Fruit fly (Drosophila melanogaster) whole organism, embryonic: Measurements from ENCODE around the gene SkpC.

Experiments
- Ada2b ChIP-seq: fragments of 200-800 bp; sonication (Bioruptor generic); IDR thresholded peaks from 2 replicates; pipeline ENCODE4 v1.3.6; 2022; ENCODE audit warnings: missing biosample characterization, missing genetic modification characterization
- B-H1 ChIP-seq: fragments of 200-800 bp; sonication (Bioruptor generic); IDR thresholded peaks from 3 replicates; pipeline ENCODE4 v1.3.6; 2022; ENCODE audit warnings: missing biosample characterization, missing genetic modification characterization
- BEAF-32 ChIP-seq: fragments of 200-800 bp; sonication (Bioruptor generic); optimal IDR thresholded peaks from 3 replicates; lab custom pipeline; 2017; ENCODE audit warnings: missing biosample characterization, missing genetic modification characterization, mild to moderate bottlenecking, moderate library complexity, missing genetic modification reagents
- BtbVII ChIP-seq: fragments of 200-800 bp; sonication (Bioruptor generic); optimal IDR thresholded peaks from 3 replicates; lab custom pipeline; 2017; ENCODE audit warnings: missing biosample characterization, mild to moderate bottlenecking, missing genetic modification characterization
- C15 ChIP-seq: fragments of 200-800 bp; sonication (Bioruptor generic); IDR thresholded peaks from 3 replicates; pipeline ENCODE4 v1.3.6; 2022; ENCODE audit warnings: missing biosample characterization, missing genetic modification characterization
- CG10565 ChIP-seq: fragments of 200-800 bp; sonication (Bioruptor generic); optimal IDR thresholded peaks from 3 replicates; lab custom pipeline; 2016; ENCODE audit warnings: missing biosample characterization, mild to moderate bottlenecking, missing genetic modification characterization
- CG11398 ChIP-seq: fragments of 200-800 bp; sonication (Bioruptor generic); optimal IDR thresholded peaks from 2 replicates; lab custom pipeline; 2016; ENCODE audit warnings: missing biosample characterization, missing genetic modification characterization
- CG11504 ChIP-seq: fragments of 200-800 bp; sonication (Bioruptor generic); optimal IDR thresholded peaks from 3 replicates; lab custom pipeline; 2019; ENCODE audit warnings: missing biosample characterization, mild to moderate bottlenecking, missing genetic modification characterization, moderate library complexity
- CG12104 ChIP-seq: fragments of 200-800 bp; sonication (Bioruptor generic); optimal IDR thresholded peaks from 3 replicates; lab custom pipeline; 2016; ENCODE audit warnings: missing biosample characterization, missing genetic modification characterization
- CG12236 ChIP-seq: fragments of 200-800 bp; sonication (Bioruptor generic); optimal IDR thresholded peaks from 2 replicates; lab custom pipeline; 2016; ENCODE audit warnings: missing biosample characterization, missing genetic modification characterization
- CG14667 ChIP-seq: fragments of 200-800 bp; sonication (Bioruptor generic); IDR thresholded peaks from 2 replicates; pipeline ENCODE4 v1.3.6; 2022; ENCODE audit warnings: missing biosample characterization, missing genetic modification characterization
- CG15601 ChIP-seq: fragments of 200-800 bp; sonication (Bioruptor generic); optimal IDR thresholded peaks from 3 replicates; lab custom pipeline; 2019; ENCODE audit warnings: missing biosample characterization, mild to moderate bottlenecking, missing genetic modification characterization, moderate library complexity
- CG15696 ChIP-seq: fragments of 200-800 bp; sonication (Bioruptor generic); optimal IDR thresholded peaks from 2 replicates; lab custom pipeline; 2019; ENCODE audit warnings: missing biosample characterization, mild to moderate bottlenecking, missing genetic modification characterization, moderate library complexity
- CG17328 ChIP-seq: fragments of 200-800 bp; sonication (Bioruptor generic); IDR thresholded peaks from 2 replicates; pipeline ENCODE4 v1.3.6; 2022; ENCODE audit warnings: missing biosample characterization, missing genetic modification characterization
- CG2120 ChIP-seq: fragments of 200-800 bp; sonication (Bioruptor generic); optimal IDR thresholded peaks from 3 replicates; lab custom pipeline; 2016; ENCODE audit warnings: missing biosample characterization, missing genetic modification characterization
- CG3065 ChIP-seq: fragments of 200-800 bp; sonication (Bioruptor generic); optimal IDR thresholded peaks from 2 replicates; lab custom pipeline; 2016; ENCODE audit warnings: missing biosample characterization, missing genetic modification characterization
- CG32767 ChIP-seq: fragments of 200-800 bp; sonication (Bioruptor generic); IDR thresholded peaks from 2 replicates; pipeline ENCODE4 v1.3.6; 2022; ENCODE audit warnings: missing biosample characterization, missing genetic modification characterization
- CG3726 ChIP-seq: fragments of 200-800 bp; sonication (Bioruptor generic); IDR thresholded peaks from 3 replicates; pipeline ENCODE4, ENCODE4 v1.3.6; 2022; ENCODE audit warnings: missing biosample characterization, missing genetic modification characterization
- CG4282 ChIP-seq: fragments of 200-800 bp; sonication (Bioruptor generic); optimal IDR thresholded peaks from 2 replicates; lab custom pipeline; 2016; ENCODE audit warnings: missing biosample characterization, missing genetic modification characterization
- CG4820 ChIP-seq: fragments of 200-800 bp; sonication (Bioruptor generic); optimal IDR thresholded peaks from 3 replicates; lab custom pipeline; 2016; ENCODE audit warnings: missing biosample characterization, missing genetic modification characterization
- CG5180 ChIP-seq: fragments of 200-800 bp; sonication (Bioruptor generic); optimal IDR thresholded peaks from 3 replicates; lab custom pipeline; 2017; ENCODE audit warnings: missing biosample characterization, missing genetic modification characterization, mild to moderate bottlenecking, moderate library complexity, missing genetic modification reagents
- CG5245 ChIP-seq: fragments of 200-800 bp; sonication (Bioruptor generic); optimal IDR thresholded peaks from 3 replicates; lab custom pipeline; 2016; ENCODE audit warnings: missing biosample characterization, missing genetic modification characterization
- CG6854 ChIP-seq: fragments of 200-800 bp; sonication (Bioruptor generic); optimal IDR thresholded peaks from 3 replicates; lab custom pipeline; 2017; ENCODE audit warnings: missing biosample characterization, mild to moderate bottlenecking, missing genetic modification characterization
- CG7745 ChIP-seq: fragments of 200-800 bp; sonication (Bioruptor generic); optimal IDR thresholded peaks from 2 replicates; lab custom pipeline; 2018; ENCODE audit warnings: missing biosample characterization, mild to moderate bottlenecking, missing genetic modification characterization, moderate library complexity
- CG7786 ChIP-seq: fragments of 200-800 bp; sonication (Bioruptor generic); optimal IDR thresholded peaks from 2 replicates; lab custom pipeline; 2016; ENCODE audit warnings: missing biosample characterization, missing genetic modification characterization
- CG8924 ChIP-seq: fragments of 200-800 bp; optimal IDR thresholded peaks from 3 replicates; lab custom pipeline; 2019; ENCODE audit warnings: missing biosample characterization, mild to moderate bottlenecking, missing genetic modification characterization, moderate library complexity
- CG9876 ChIP-seq: fragments of 200-800 bp; sonication (Bioruptor generic); optimal IDR thresholded peaks from 2 replicates; lab custom pipeline; 2016; ENCODE audit warnings: missing biosample characterization, missing genetic modification characterization
- Doc3 ChIP-seq: fragments of 200-800 bp; sonication (Bioruptor generic); IDR thresholded peaks from 3 replicates; pipeline ENCODE4 v1.3.6; 2022; ENCODE audit warnings: missing biosample characterization, missing genetic modification characterization; ENCODE audit not compliant: partially characterized antibody
- Ets97D ChIP-seq: fragments of 200-800 bp; sonication (Bioruptor generic); optimal IDR thresholded peaks from 3 replicates; lab custom pipeline; 2016; ENCODE audit warnings: missing biosample characterization, missing genetic modification characterization
- Neu2 ChIP-seq: fragments of 200-800 bp; sonication (Bioruptor generic); optimal IDR thresholded peaks from 3 replicates; lab custom pipeline; 2016; ENCODE audit warnings: missing biosample characterization, missing genetic modification characterization, borderline replicate concordance
- Stat92E ChIP-seq, 3 experiments: fragments of >200 bp in 2 of 3; fragments of 200-800 bp in 1 of 3; sonication (Bioruptor generic) in 1 of 3; optimal IDR thresholded peaks; 2 replicates each; lab custom pipeline; 2017 to 2019; ENCODE audit warnings: missing biosample characterization in 3 of 3, missing genetic modification characterization in 3 of 3, mild to moderate bottlenecking in 1 of 3, moderate library complexity in 1 of 3
- Usf ChIP-seq: fragments of 200-800 bp; sonication (Bioruptor generic); optimal IDR thresholded peaks from 2 replicates; lab custom pipeline; 2017; ENCODE audit warnings: missing genotype, missing biosample characterization, missing genetic modification characterization
- Xrp1 ChIP-seq: fragments of 200-800 bp; sonication (Bioruptor generic); IDR thresholded peaks from 2 replicates; pipeline ENCODE4 v1.3.6; 2022; ENCODE audit warnings: missing biosample characterization, missing genetic modification characterization
- YL-1 ChIP-seq: fragments of 200-800 bp; sonication (Bioruptor generic); optimal IDR thresholded peaks from 3 replicates; lab custom pipeline; 2017; ENCODE audit warnings: missing biosample characterization, mild to moderate bottlenecking, missing genetic modification characterization
- ab ChIP-seq: fragments of 200-800 bp; sonication (Bioruptor generic); optimal IDR thresholded peaks from 2 replicates; lab custom pipeline; 2016; ENCODE audit warnings: missing biosample characterization, missing genetic modification characterization
- btn ChIP-seq: fragments of 200-800 bp; sonication (Bioruptor generic); optimal IDR thresholded peaks from 2 replicates; lab custom pipeline; 2016; ENCODE audit warnings: missing biosample characterization, missing genetic modification characterization
- cg ChIP-seq: fragments of 200-800 bp; sonication (Bioruptor generic); optimal IDR thresholded peaks from 3 replicates; lab custom pipeline; 2019; ENCODE audit warnings: missing biosample characterization, mild to moderate bottlenecking, missing genetic modification characterization, moderate library complexity
- esg ChIP-seq: fragments of 200-800 bp; sonication (Bioruptor generic); conservative IDR thresholded peaks from 2 replicates; pipeline ENCODE4 v1.3.6; 2022; ENCODE audit warnings: missing biosample characterization, missing genetic modification characterization
- fd3F ChIP-seq: fragments of 200-800 bp; sonication (Bioruptor generic); optimal IDR thresholded peaks from 2 replicates; lab custom pipeline; 2018; ENCODE audit warnings: missing biosample characterization, mild to moderate bottlenecking, missing genetic modification characterization, moderate library complexity
- ftz-f1 ChIP-seq: fragments of 200-800 bp; sonication (Bioruptor generic); optimal IDR thresholded peaks from 2 replicates; lab custom pipeline; 2016; ENCODE audit warnings: missing biosample characterization, missing genetic modification characterization
- gsb-n ChIP-seq: fragments of 200-800 bp; sonication (Bioruptor generic); optimal IDR thresholded peaks from 3 replicates; lab custom pipeline; 2018; ENCODE audit warnings: missing biosample characterization, mild to moderate bottlenecking, missing genetic modification characterization
- her ChIP-seq: fragments of 200-800 bp; sonication (Bioruptor generic); optimal IDR thresholded peaks from 2 replicates; lab custom pipeline; 2016; ENCODE audit warnings: missing biosample characterization, missing genetic modification characterization
- inv ChIP-seq: fragments of 200-800 bp; sonication (Bioruptor generic); IDR thresholded peaks from 2 replicates; pipeline ENCODE4 v1.3.6; 2022; ENCODE audit warnings: missing biosample characterization, missing genetic modification characterization; ENCODE audit not compliant: partially characterized antibody
- lbe ChIP-seq: fragments of 200-800 bp; sonication (Bioruptor generic); optimal IDR thresholded peaks from 2 replicates; lab custom pipeline; 2016; ENCODE audit warnings: missing biosample characterization, mild to moderate bottlenecking, missing genetic modification characterization
- lilli ChIP-seq: fragments of 200-800 bp; sonication (Bioruptor generic); optimal IDR thresholded peaks from 3 replicates; lab custom pipeline; 2016; ENCODE audit warnings: missing biosample characterization, missing genetic modification characterization
- maf-S ChIP-seq: fragments of 200-800 bp; sonication (Bioruptor generic); optimal IDR thresholded peaks from 2 replicates; lab custom pipeline; 2016; ENCODE audit warnings: missing biosample characterization, missing genetic modification characterization
- sim ChIP-seq: fragments of 200-800 bp; sonication (Bioruptor generic); IDR thresholded peaks from 2 replicates; pipeline ENCODE4 v1.3.6; 2022; ENCODE audit warnings: missing biosample characterization, missing genetic modification characterization
- sima ChIP-seq: fragments of 200-800 bp; sonication (Bioruptor generic); optimal IDR thresholded peaks from 2 replicates; lab custom pipeline; 2016; ENCODE audit warnings: missing biosample characterization, missing genetic modification characterization
- sqz ChIP-seq: fragments of 200-800 bp; sonication (Bioruptor generic); optimal IDR thresholded peaks from 3 replicates; lab custom pipeline; 2018; ENCODE audit warnings: missing biosample characterization, mild to moderate bottlenecking, missing genetic modification characterization
- unc-4 ChIP-seq: fragments of 200-800 bp; sonication (Bioruptor generic); IDR thresholded peaks from 2 replicates; pipeline ENCODE4 v1.3.6; 2022; ENCODE audit warnings: missing biosample characterization, missing genetic modification characterization; ENCODE audit not compliant: partially characterized antibody
- usp ChIP-seq: fragments of >200 bp; optimal IDR thresholded peaks from 2 replicates; lab custom pipeline; 2017; ENCODE audit warnings: missing biosample characterization, missing genetic modification characterization
- vvl ChIP-seq: fragments of 200-800 bp; sonication (Bioruptor generic); IDR thresholded peaks from 2 replicates; pipeline ENCODE4 v1.3.6; 2022; ENCODE audit warnings: missing biosample characterization, missing genetic modification characterization

The SkpC gene

DNA sequence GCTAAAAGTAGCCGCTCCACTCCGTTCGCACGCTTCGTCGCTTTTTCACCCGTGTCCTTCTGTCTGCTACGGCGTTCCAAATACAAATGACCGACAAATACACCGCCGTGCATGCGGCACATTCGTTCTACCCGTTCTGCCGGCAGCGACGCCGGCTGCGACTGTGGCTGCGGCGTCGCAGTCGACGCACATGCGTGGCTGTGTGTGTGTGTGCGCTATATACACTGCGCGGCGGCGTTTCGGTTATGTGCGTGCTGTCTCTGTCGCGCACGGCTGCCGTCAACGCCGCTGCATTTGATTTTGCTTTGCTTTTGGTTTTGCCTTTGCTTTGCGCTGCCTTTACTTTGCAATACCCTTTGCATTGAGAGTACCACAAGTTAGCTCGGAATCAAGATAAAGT lies 32.4 kb upstream of the SkpC start, which contains the start of gene zld (continued):
- TF ChIP-seq CG4282 (GFP tag; lab: Kevin White, UChicago) (no peak), B-H1 (GFP tag; lab: Robert Waterston, UW) (no peak), esg (no peak), CG17328 (GFP tag; lab: Robert Waterston, UW) (peak; percentile 44; the same call in 1 of the 2 replicates), sim (no peak), sqz (GFP tag; lab: Kevin White, UChicago) (no peak), ab (GFP tag; lab: Kevin White, UChicago) (no peak), maf-S (GFP tag; lab: Kevin White, UChicago) (no peak), CG4820 (no peak), CG2120 (GFP tag; lab: Kevin White, UChicago) (no peak), ftz-f1 (GFP tag; lab: Kevin White, UChicago) (no peak), CG9876 (GFP tag; lab: Kevin White, UChicago) (no peak), cg (GFP tag; lab: Kevin White, UChicago) (peak; percentile 89), CG5245 (GFP tag; lab: Kevin White, UChicago) (no peak), btn (GFP tag; lab: Kevin White, UChicago) (no peak), fd3F (GFP tag; lab: Kevin White, UChicago) (no peak), unc-4 (no peak), her (GFP tag; lab: Kevin White, UChicago) (no peak), CG7786 (GFP tag; lab: Kevin White, UChicago) (no peak), inv (GFP tag; lab: Robert Waterston, UW) (no peak), CG5180 (no peak), lbe (GFP tag; lab: Kevin White, UChicago) (no peak), Doc3 (no peak), BEAF-32 (GFP tag; lab: Kevin White, UChicago) (no peak), CG11398 (no peak), BtbVII (no peak), gsb-n (peak; percentile 56), CG15601 (tag; lab: Kevin White, UChicago) (no peak), CG15696 (tag; lab: Kevin White, UChicago) (no peak), lilli (GFP tag; lab: Kevin White, UChicago) (no peak), CG14667 (no peak), Neu2 (GFP tag; lab: Kevin White, UChicago) (no peak), CG3726 (GFP tag; lab: Robert Waterston, UW) (no peak), CG8924 (tag; lab: Kevin White, UChicago) (peak; percentile 43), CG6854 (GFP tag; lab: Kevin White, UChicago) (no peak), CG32767 (no peak), Xrp1 (GFP tag; lab: Robert Waterston, UW) (no peak), CG7745 (tag; lab: Kevin White, UChicago) (no peak), CG12104 (GFP tag; lab: Kevin White, UChicago) (no peak), Usf (GFP tag; lab: Kevin White, UChicago) (no peak), Ada2b (GFP tag; lab: Robert Waterston, UW) (no peak), CG11504 (no peak), C15 (GFP tag; lab: Robert Waterston, UW) (no peak), usp (GFP tag; lab: Kevin White, UChicago) (no peak), Stat92E (GFP tag; optimal IDR thresholded peaks at IDR 0.05; lab: Kevin White, UChicago) (peak in 1 of 3 experiments; percentile 42), CG10565 (GFP tag; lab: Kevin White, UChicago) (no peak), CG12236 (no peak), YL-1 (GFP tag; lab: Kevin White, UChicago) (no peak), vvl (GFP tag; lab: Robert Waterston, UW) (no peak), Ets97D (no peak), sima (GFP tag; lab: Kevin White, UChicago) (no peak), CG3065 (GFP tag; lab: Kevin White, UChicago) (no peak)
